Fruit fly (Drosophila melanogaster): ENCODE data around the gene CG31659.

DNA sequence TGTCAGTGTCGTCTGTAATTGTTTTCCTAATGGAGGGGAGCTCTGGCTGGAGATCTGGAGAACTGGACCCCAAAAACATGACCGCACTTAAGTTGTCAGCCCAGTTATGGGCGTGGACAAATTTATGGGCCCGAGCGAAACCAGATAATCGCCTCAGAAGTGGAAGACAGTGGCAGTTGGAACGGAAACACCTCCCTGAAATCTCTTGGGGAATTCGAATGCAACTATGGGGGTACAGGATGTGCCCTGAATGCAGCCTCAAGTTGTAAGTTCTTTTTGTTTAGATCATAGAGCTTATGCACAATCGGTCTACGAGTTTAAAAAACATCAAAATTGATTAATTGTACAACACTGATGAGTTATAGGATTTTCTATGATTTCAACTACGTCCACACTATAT is 8.1 kb upstream of the CG31659 start, which contains the start of gene CG14346:
- no peak for TF ChIP-seq ttk (optimal IDR thresholded peaks at IDR 0.05)
- TF ChIP-seq psq (optimal IDR thresholded peaks at IDR 0.05), result no peak
- no peak for TF ChIP-seq h (optimal IDR thresholded peaks at IDR 0.05)
- TF ChIP-seq Sin3A (optimal IDR thresholded peaks at IDR 0.05), result no peak
